Fruit fly (Drosophila melanogaster): ENCODE data around the gene CG11878.

Gene CG11878

DNA sequence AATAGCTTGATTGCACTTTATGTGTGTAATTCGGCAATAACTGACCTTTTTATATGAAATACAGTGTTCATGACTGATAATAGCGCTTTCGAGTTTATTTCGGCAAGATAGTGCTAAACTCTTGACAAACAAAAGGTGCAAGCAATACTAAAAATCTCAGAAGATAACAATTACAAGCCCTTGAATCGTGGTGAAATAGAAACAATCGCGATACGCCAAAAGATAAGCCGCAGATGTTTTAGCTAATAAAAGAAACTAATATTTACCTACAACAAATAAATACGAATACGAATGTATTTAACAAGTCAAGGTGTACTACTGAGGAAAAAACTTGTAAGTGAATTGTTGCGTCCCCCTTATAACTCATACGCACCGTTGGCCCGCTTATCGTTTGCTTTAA, 1.6 kb downstream of the CG11878 start (continued):
- no peak for TF ChIP-seq CG4707 (GFP tag; optimal IDR thresholded peaks at IDR 0.05)
- TF ChIP-seq zfh2 (GFP tag; optimal IDR thresholded peaks at IDR 0.05) = no peak
- no peak for TF ChIP-seq CG14667 (GFP tag; IDR thresholded peaks at IDR 0.05)
- no peak for TF ChIP-seq CG18011 (GFP tag; optimal IDR thresholded peaks at IDR 0.05)
- peak; percentile 48 for TF ChIP-seq CG10543 (GFP tag; optimal IDR thresholded peaks at IDR 0.05)
- peak; percentile 78 for TF ChIP-seq exex (tag; optimal IDR thresholded peaks at IDR 0.05)
- peak; percentile 59 for TF ChIP-seq CG10147 (GFP tag; optimal IDR thresholded peaks at IDR 0.05)
- TF ChIP-seq CG11398 (GFP tag; optimal IDR thresholded peaks at IDR 0.05) = no peak
- TF ChIP-seq CG7839 (tag; optimal IDR thresholded peaks at IDR 0.05) = no peak
- no peak for TF ChIP-seq CG1832 (GFP tag; optimal IDR thresholded peaks at IDR 0.05)
- peak; percentile 57 for TF ChIP-seq CG13894 (tag; optimal IDR thresholded peaks at IDR 0.05)
- TF ChIP-seq CG16813 (GFP tag; IDR thresholded peaks at IDR 0.05; ENCODE audit: partially characterized antibody) = no peak
- TF ChIP-seq hb (GFP tag; IDR thresholded peaks at IDR 0.05; ENCODE audit: partially characterized antibody) = no peak
- TF ChIP-seq D19A (tag; optimal IDR thresholded peaks at IDR 0.05) = no peak
- peak; percentile 14 for TF ChIP-seq eyg (GFP tag; optimal IDR thresholded peaks at IDR 0.05)
- peak; percentile 68 for TF ChIP-seq CG6765 (GFP tag; optimal IDR thresholded peaks at IDR 0.05)
- TF ChIP-seq disco-r (GFP tag; optimal IDR thresholded peaks at IDR 0.05) = no peak
- TF ChIP-seq Med (GFP tag) = peak; percentile 67
- TF ChIP-seq Mad (GFP tag; optimal IDR thresholded peaks at IDR 0.05) = no peak
- peak; percentile 55 for TF ChIP-seq scrt (GFP tag; optimal IDR thresholded peaks at IDR 0.05)
- TF ChIP-seq GATAe (GFP tag; conservative IDR thresholded peaks at IDR 0.05) = 0 out of 2 replicates have a peak, but pooled peaks have one; percentile 9
- no peak for TF ChIP-seq Atf3 (GFP tag; optimal IDR thresholded peaks at IDR 0.05)
- no peak for TF ChIP-seq cad (GFP tag; optimal IDR thresholded peaks at IDR 0.05)
- TF ChIP-seq Neu2 (GFP tag; optimal IDR thresholded peaks at IDR 0.05; ENCODE audit: borderline replicate concordance) = no peak
- peak; percentile 61 for TF ChIP-seq sens (GFP tag)
- TF ChIP-seq jumu (GFP tag; optimal IDR thresholded peaks at IDR 0.05) = no peak
- no peak for TF ChIP-seq lola (GFP tag; optimal IDR thresholded peaks at IDR 0.05)
- TF ChIP-seq D (optimal IDR thresholded peaks at IDR 0.05) = no peak
- no peak for TF ChIP-seq D (GFP tag; optimal IDR thresholded peaks at IDR 0.05)
- TF ChIP-seq org-1 (GFP tag; optimal IDR thresholded peaks at IDR 0.05) = no peak
- no peak for TF ChIP-seq mam (GFP tag; optimal IDR thresholded peaks at IDR 0.05)
- TF ChIP-seq CG32772 (GFP tag; IDR thresholded peaks at IDR 0.05) = no peak
- TF ChIP-seq HHEX (GFP tag; optimal IDR thresholded peaks at IDR 0.05) = peak; percentile 8
- TF ChIP-seq mirr (GFP tag; optimal IDR thresholded peaks at IDR 0.05) = peak; percentile 69
- peak; percentile 55 for TF ChIP-seq CG15269 (tag; optimal IDR thresholded peaks at IDR 0.05)
- TF ChIP-seq PHDP (tag; optimal IDR thresholded peaks at IDR 0.05) = peak; percentile 71
- no peak for TF ChIP-seq CG1792 (GFP tag; optimal IDR thresholded peaks at IDR 0.05)
- no peak for TF ChIP-seq pum (GFP tag; optimal IDR thresholded peaks at IDR 0.05)
- peak; percentile 25 for TF ChIP-seq CG6813 (GFP tag; optimal IDR thresholded peaks at IDR 0.05)
- peak; percentile 10 for TF ChIP-seq salm (tag; optimal IDR thresholded peaks at IDR 0.05)
- no peak for TF ChIP-seq az2 (GFP tag; optimal IDR thresholded peaks at IDR 0.05)
- TF ChIP-seq amos (GFP tag; IDR thresholded peaks at IDR 0.05; ENCODE audit: partially characterized antibody) = no peak
- TF ChIP-seq CG30020 (tag; optimal IDR thresholded peaks at IDR 0.05) = no peak
- peak; percentile 68 for TF ChIP-seq CG18599 (GFP tag; optimal IDR thresholded peaks at IDR 0.05)
- TF ChIP-seq CG18476 (GFP tag; optimal IDR thresholded peaks at IDR 0.05) = no peak
- TF ChIP-seq CG12659 (GFP tag; optimal IDR thresholded peaks at IDR 0.05) = peak; percentile 23
- no peak for TF ChIP-seq CG4424 (GFP tag; optimal IDR thresholded peaks at IDR 0.05)
- TF ChIP-seq gcm2 (GFP tag; optimal IDR thresholded peaks at IDR 0.05) = no peak
- TF ChIP-seq CG12391 (tag; optimal IDR thresholded peaks at IDR 0.05) = no peak
- no peak for TF ChIP-seq gsb-n (tag; optimal IDR thresholded peaks at IDR 0.05)
- TF ChIP-seq CG4854 (GFP tag; optimal IDR thresholded peaks at IDR 0.05) = no peak
